Worm (Caenorhabditis elegans) whole organism, L1 larva: ENCODE results near the gene zip-7.
"Not testable (repeated sequence)": the region's sequence is repeated elsewhere in the genome, so short reads cannot be mapped to it uniquely, and the experiment has no call there.

Experiments
- C04F5.9 ChIP-seq: sonication (generic microtip); optimal IDR thresholded peaks from 2 replicates; lab custom pipeline; 2016; ENCODE audit warnings: missing genetic modification characterization, missing compliant biosample characterization
- C16A3.4 ChIP-seq: fragments of 150-350 bp; optimal IDR thresholded peaks from 2 replicates; lab custom pipeline; 2014; ENCODE audit warnings: missing biosample characterization, missing genetic modification characterization
- C34B4.2 ChIP-seq: sonication (generic microtip); optimal IDR thresholded peaks from 2 replicates; lab custom pipeline; 2017; ENCODE audit warnings: mild to moderate bottlenecking, missing genetic modification characterization, missing compliant biosample characterization
- F16B12.6 ChIP-seq: fragments of 150-350 bp; optimal IDR thresholded peaks from 2 replicates; lab custom pipeline; 2014; ENCODE audit warnings: missing biosample characterization, missing genetic modification characterization
- Y116A8C.19 ChIP-seq: sonication (generic microtip); optimal IDR thresholded peaks from 2 replicates; lab custom pipeline; 2016; ENCODE audit warnings: missing compliant biosample characterization, missing genetic modification characterization, borderline replicate concordance
- ama-1 ChIP-seq: fragments of 150-350 bp; optimal IDR thresholded peaks from 2 replicates; lab custom pipeline; 2014
- ceh-63 ChIP-seq: fragments of 200-800 bp; sonication (Bioruptor generic); optimal IDR thresholded peaks from 2 replicates; lab custom pipeline; 2018; ENCODE audit warnings: mild to moderate bottlenecking, missing genetic modification characterization, missing compliant biosample characterization
- ceh-8 ChIP-seq: fragments of 200-800 bp; sonication (Bioruptor generic); optimal IDR thresholded peaks from 2 replicates; lab custom pipeline; 2018; ENCODE audit warnings: mild to moderate bottlenecking, missing genetic modification characterization, moderate library complexity, missing compliant biosample characterization
- ceh-90 ChIP-seq: sonication (generic microtip); optimal IDR thresholded peaks from 2 replicates; lab custom pipeline; 2016; ENCODE audit warnings: missing genetic modification characterization, missing compliant biosample characterization
- ces-1 ChIP-seq: fragments of 150-350 bp; optimal IDR thresholded peaks from 2 replicates; lab custom pipeline; 2014; ENCODE audit warnings: missing biosample characterization, missing genetic modification reagents, missing genetic modification characterization
- efl-3 ChIP-seq: fragments of 200-800 bp; sonication (Bioruptor generic); optimal IDR thresholded peaks from 2 replicates; lab custom pipeline; 2018; ENCODE audit warnings: mild to moderate bottlenecking, missing genetic modification characterization, missing compliant biosample characterization
- elt-2 ChIP-seq: sonication (generic microtip); optimal IDR thresholded peaks from 2 replicates; lab custom pipeline; 2016; ENCODE audit warnings: missing genetic modification characterization, mild to moderate bottlenecking, inconsistent platforms, missing compliant biosample characterization, missing genetic modification reagents
- elt-3 ChIP-seq, 6 experiments: fragments of 150-350 bp in 1 of 6; sonication (generic microtip); optimal IDR thresholded peaks; 2 replicates each; lab custom pipeline; 2017 to 2018; ENCODE audit warnings: missing biosample characterization in 6 of 6, missing genetic modification characterization in 6 of 6, inconsistent platforms in 1 of 6
- fkh-4 ChIP-seq: sonication (generic microtip); optimal IDR thresholded peaks from 2 replicates; lab custom pipeline; 2016; ENCODE audit warnings: missing compliant biosample characterization, missing genetic modification characterization, borderline replicate concordance
- fkh-8 ChIP-seq: sonication (generic microtip); optimal IDR thresholded peaks from 2 replicates; lab custom pipeline; 2016; ENCODE audit warnings: mild to moderate bottlenecking, missing genetic modification characterization, missing compliant biosample characterization
- hpl-2 ChIP-seq: fragments of 150-350 bp; optimal IDR thresholded peaks from 2 replicates; lab custom pipeline; 2014; ENCODE audit warnings: missing biosample characterization, missing genetic modification reagents, missing genetic modification characterization
- isw-1 ChIP-seq: fragments of 200-800 bp; sonication (Bioruptor generic); IDR thresholded peaks from 2 replicates; pipeline ENCODE4 v1.3.6; 2022; ENCODE audit warnings: missing genetic modification characterization, missing compliant biosample characterization
- lin-13 ChIP-seq: fragments of 150-350 bp; optimal IDR thresholded peaks from 2 replicates; lab custom pipeline; 2014; ENCODE audit warnings: missing biosample characterization, missing genetic modification reagents, missing genetic modification characterization
- lin-35 ChIP-seq, 2 experiments: fragments of 150-350 bp; optimal IDR thresholded peaks; 2 replicates each; lab custom pipeline; 2014; ENCODE audit warnings: missing biosample characterization in 2 of 2, missing genetic modification characterization in 2 of 2, missing genetic modification reagents in 2 of 2
- lsy-2 ChIP-seq, 2 experiments: fragments of 150-350 bp; optimal IDR thresholded peaks; 2 replicates each; lab custom pipeline; 2014; ENCODE audit warnings: missing biosample characterization in 2 of 2, missing genetic modification characterization in 2 of 2
- mep-1 ChIP-seq: fragments of 150-350 bp; optimal IDR thresholded peaks from 2 replicates; lab custom pipeline; 2014; ENCODE audit warnings: missing biosample characterization, missing genetic modification characterization
- nhr-237 ChIP-seq: fragments of 150-350 bp; optimal IDR thresholded peaks from 2 replicates; lab custom pipeline; 2014; ENCODE audit warnings: missing biosample characterization, missing genetic modification characterization
- nhr-76 ChIP-seq: sonication (generic microtip); optimal IDR thresholded peaks from 2 replicates; lab custom pipeline; 2017; ENCODE audit warnings: missing biosample characterization, missing genetic modification characterization
- nhr-84 ChIP-seq: sonication (generic microtip); optimal IDR thresholded peaks from 2 replicates; lab custom pipeline; 2017; ENCODE audit warnings: missing biosample characterization, missing genetic modification characterization
- nhr-85 ChIP-seq: sonication (generic microtip); peaks from one replicate; lab custom pipeline; 2016; ENCODE audit warnings: missing genetic modification characterization, inconsistent platforms, missing compliant biosample characterization
- nhr-90 ChIP-seq: sonication (generic microtip); optimal IDR thresholded peaks from 2 replicates; lab custom pipeline; 2016; ENCODE audit warnings: mild to moderate bottlenecking, missing genetic modification characterization, missing compliant biosample characterization; ENCODE audit not compliant: poor library complexity
- pqm-1 ChIP-seq: sonication (generic microtip); optimal IDR thresholded peaks from 3 replicates; lab custom pipeline; 2017; ENCODE audit warnings: missing biosample characterization, missing genetic modification characterization
- rnt-1 ChIP-seq: sonication (generic microtip); optimal IDR thresholded peaks from 2 replicates; lab custom pipeline; 2016; ENCODE audit warnings: mild to moderate bottlenecking, missing genetic modification characterization, moderate library complexity, missing compliant biosample characterization
- unc-62 ChIP-seq: fragments of 150-350 bp; optimal IDR thresholded peaks from 2 replicates; lab custom pipeline; 2014; ENCODE audit warnings: missing biosample characterization, missing genetic modification reagents, missing genetic modification characterization
- unc-86 ChIP-seq: sonication (generic microtip); optimal IDR thresholded peaks from 2 replicates; lab custom pipeline; 2016; ENCODE audit warnings: missing genetic modification characterization, missing compliant biosample characterization

zip-7 gene

DNA sequence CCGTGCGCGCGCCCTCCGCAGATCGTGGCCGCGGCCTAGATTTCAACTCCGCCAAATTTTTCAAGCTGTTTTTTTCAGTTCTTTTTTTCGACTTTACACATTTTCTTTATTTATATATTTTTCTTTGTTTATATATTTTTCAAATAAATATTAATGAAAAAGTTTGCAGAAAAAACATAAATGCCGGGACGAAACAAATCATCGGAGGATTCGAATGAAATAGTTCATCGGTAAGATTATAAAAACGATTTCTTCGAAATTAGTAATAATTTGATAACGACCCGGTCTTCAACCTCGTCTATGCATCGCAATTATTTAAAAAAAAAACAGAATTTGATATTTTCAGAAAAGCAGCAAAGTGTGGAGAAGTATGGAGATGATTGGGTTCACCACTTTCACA is 27.9 kb upstream of the zip-7 start, which contains the start of gene Y51H4A.6:
TSS of gene Y51H4A.6 (plus strand) at position 301 of the 400 bp plus-strand sequence.
- TF ChIP-seq elt-3 (tag; optimal IDR thresholded peaks at IDR 0.05; lab: Kevin White, UChicago) (no peak), isw-1 (GFP tag; lab: Robert Waterston, UW) (no peak)
- TF ChIP-seq, all 84 proteins: peak for 0

DNA sequence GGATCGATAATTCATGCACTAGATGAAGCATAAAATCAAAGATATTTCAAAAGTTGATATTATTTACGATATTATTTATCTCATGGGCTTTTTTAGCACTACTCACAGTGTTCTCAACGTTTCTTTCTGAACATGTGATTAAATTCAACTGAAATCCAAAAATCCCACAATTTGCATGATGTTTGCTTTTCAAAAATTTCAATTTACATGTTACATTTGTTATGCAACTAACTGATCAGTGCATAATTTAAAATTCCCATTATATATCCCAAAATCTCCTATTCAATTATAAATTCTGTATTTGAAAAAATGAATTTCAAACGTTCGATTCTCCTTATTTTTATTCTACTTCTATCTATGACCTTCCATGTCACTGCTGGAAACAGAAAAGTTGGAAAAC is 22.9 kb upstream of the zip-7 start, which contains the start of gene Y51H4A.937:
TSS of gene Y51H4A.937 (plus strand) at position 301 of the 400 bp plus-strand sequence.
- TF ChIP-seq efl-3 (GFP tag; lab: Kevin White, UChicago) (no peak), nhr-85 (tag; lab: Kevin White, UChicago) (no peak), lin-35 (GFP tag; optimal IDR thresholded peaks at IDR 0.05; lab: Kevin White, UChicago) (no peak), lin-13 (GFP tag; lab: Kevin White, UChicago) (no peak), fkh-4 (no peak), unc-86 (tag; lab: Kevin White, UChicago) (no peak), pqm-1 (tag; lab: Kevin White, UChicago) (no peak)

DNA sequence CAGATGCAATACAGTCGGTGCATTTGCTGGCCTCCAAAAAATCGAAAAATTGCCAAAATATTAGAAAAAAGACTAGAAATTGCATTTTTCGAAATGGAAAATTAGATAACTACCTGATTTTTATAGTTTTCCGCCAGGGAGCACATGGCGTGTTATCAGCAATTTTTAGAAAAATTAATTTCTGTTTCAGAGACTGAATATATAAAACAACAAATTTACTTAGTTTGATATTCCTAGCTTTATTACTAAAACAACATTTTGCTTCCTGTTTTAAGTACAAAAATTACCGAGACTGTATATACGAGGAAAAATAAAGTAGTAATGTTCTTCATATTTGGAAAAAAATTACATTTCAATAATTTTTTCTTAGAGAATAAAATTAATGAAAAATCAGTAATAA is 20.6 kb upstream of the zip-7 start, which contains the start of gene Y51H4A.5:
TSS of gene Y51H4A.5 (minus strand) at position 101 of the 400 bp plus-strand sequence.
- TF ChIP-seq Y116A8C.19 (tag; lab: Kevin White, UChicago) = no peak
- no peak for TF ChIP-seq unc-62 (GFP tag; lab: Kevin White, UChicago)
- no peak for TF ChIP-seq elt-3 (tag; optimal IDR thresholded peaks at IDR 0.05; lab: Kevin White, UChicago)
- no peak for TF ChIP-seq F16B12.6 (tag; lab: Kevin White, UChicago)
- no peak for TF ChIP-seq ceh-90 (tag; lab: Kevin White, UChicago)
- no peak for TF ChIP-seq C04F5.9 (tag; lab: Kevin White, UChicago)
- no peak for TF ChIP-seq nhr-76 (tag; lab: Kevin White, UChicago)
- no peak for TF ChIP-seq ces-1
- no peak for TF ChIP-seq efl-3 (GFP tag; lab: Kevin White, UChicago)
- no peak for TF ChIP-seq rnt-1 (tag; lab: Kevin White, UChicago)
- no peak for TF ChIP-seq unc-86 (tag; lab: Kevin White, UChicago)
- no peak for TF ChIP-seq nhr-237
- no peak for TF ChIP-seq ama-1 (lab: Kevin White, UChicago)
- no peak for TF ChIP-seq C34B4.2 (tag; lab: Kevin White, UChicago)
- no peak for TF ChIP-seq ceh-63 (GFP tag; lab: Kevin White, UChicago)
- no peak for TF ChIP-seq nhr-90 (tag; lab: Kevin White, UChicago)

DNA sequence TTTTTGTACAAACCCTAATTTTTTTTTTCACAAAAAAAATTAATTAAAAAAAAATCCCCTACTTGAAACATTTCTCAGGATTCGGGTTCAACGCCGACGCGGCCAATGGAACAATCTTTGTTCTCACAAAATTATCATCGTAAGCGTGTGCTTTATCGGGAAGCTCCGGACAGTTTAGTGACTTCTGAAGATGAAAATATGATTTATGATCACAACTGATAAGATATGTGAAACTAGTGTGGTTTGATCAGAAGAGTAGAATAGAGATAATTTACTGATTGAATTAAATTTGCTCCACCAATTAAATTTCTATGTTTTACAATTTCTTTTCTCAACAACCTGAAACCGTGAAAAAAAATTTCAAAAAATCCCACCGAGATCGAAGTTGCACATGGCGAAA is 19.5 kb upstream of the zip-7 start:
- peak; percentile 67 for TF ChIP-seq elt-2 (tag; lab: Kevin White, UChicago)
- no peak for TF ChIP-seq C16A3.4 (tag; lab: Kevin White, UChicago)

DNA sequence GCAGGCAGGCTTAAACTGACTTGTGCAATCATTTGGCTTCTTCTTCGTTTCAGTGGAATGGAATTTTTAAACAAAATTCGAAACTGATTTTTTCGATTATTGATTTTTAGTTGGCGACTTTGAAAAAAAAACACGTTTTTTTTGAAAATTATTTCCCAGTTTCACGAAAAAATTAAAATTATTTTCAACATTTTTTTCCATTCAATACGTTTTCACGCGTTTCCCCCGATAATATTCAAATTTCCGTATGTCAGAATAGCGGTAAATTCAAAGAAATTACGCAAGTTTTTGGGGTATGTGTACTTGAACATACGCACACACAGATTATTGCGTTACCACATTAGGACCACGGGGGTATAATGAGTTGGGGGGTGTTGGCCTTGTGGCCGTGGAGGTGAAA is 1.6 kb upstream of the zip-7 start, which contains the start of gene Y51H4A.935:
TSS of gene Y51H4A.935 (minus strand) at position 101 of the 400 bp plus-strand sequence.
- TF ChIP-seq mep-1 (tag; lab: Kevin White, UChicago); ceh-8 (GFP tag; lab: Kevin White, UChicago); fkh-8 (tag; lab: Kevin White, UChicago): not testable (repeated sequence)
- TF ChIP-seq, all 84 proteins: peak for 0; not testable (repeated sequence) for 84

DNA sequence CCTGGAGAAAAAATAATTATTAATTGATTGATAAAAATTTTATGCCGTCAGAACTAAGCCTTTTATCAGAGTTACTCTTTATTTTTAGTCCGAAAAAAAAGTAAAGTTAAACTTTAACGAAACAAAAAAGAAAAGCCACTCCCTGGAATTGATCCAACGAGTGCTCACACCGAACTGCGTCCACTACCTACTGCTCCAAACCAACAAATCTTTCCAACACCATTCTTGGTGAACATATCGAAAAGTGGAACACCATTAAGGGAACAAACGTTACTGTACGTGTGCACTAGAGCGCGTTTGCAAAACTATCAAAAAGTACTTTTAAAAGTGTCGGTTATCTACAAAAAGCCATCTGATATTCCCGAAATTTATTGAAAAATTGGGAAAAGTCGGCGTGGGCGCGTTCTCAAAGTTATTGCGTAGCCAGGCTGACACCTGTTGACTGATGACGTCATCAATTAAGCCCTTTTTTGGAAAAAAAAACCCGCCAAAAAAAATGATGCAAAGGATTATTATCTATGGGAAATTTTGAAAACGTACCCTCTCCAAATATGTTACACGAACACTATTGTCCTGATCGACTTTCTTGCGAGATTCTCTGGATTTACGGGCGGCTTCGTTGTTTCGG is 1.8 kb downstream of the zip-7 start:
- no peak for TF ChIP-seq lin-13 (GFP tag; lab: Kevin White, UChicago)
- TF ChIP-seq, all 84 proteins: peak for 0

DNA sequence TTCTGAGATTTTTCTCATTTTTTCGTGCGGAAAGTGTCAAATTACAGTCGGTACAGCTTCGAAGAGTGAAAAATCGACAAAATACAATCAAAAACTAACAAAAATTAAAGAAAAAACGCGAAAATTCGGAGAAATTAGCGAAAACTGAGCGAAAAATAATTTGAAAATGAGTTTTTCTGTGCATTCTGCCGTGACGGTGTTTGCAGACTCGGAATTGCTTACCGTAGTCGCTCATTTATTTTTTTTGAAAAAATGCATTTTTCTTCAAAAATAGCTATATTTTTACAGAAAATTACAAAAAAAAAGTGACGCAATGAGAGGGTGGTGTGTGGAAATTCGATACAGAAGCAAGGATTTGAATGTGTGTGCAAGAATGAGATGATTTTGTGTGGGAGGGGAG is 2.4 kb downstream of the zip-7 start:
- no peak for TF ChIP-seq nhr-84
- no peak for TF ChIP-seq hpl-2 (GFP tag; lab: Kevin White, UChicago)
- no peak for TF ChIP-seq lsy-2 (tag; optimal IDR thresholded peaks at IDR 0.05; lab: Kevin White, UChicago)
- TF ChIP-seq, all 84 proteins: peak for 0
